Worm (Caenorhabditis elegans) whole organism, young adult: Measurements from ENCODE around the gene cpi-2.

Experiments
- B0035.1 ChIP-seq: sonication (generic microtip); optimal IDR thresholded peaks from 2 replicates; lab custom pipeline; 2016; ENCODE audit warnings: missing genetic modification characterization, mild to moderate bottlenecking, missing compliant biosample characterization, missing genotype, missing genetic modification reagents
- F22D6.2 ChIP-seq: sonication (generic microtip); optimal IDR thresholded peaks from 2 replicates; lab custom pipeline; 2016; ENCODE audit warnings: mild to moderate bottlenecking, missing genetic modification characterization, missing compliant biosample characterization
- F33H1.4 ChIP-seq: fragments of 200-800 bp; sonication (Bioruptor generic); IDR thresholded peaks from 2 replicates; pipeline ENCODE4 v1.3.6; 2022; ENCODE audit warnings: missing genetic modification reagents, missing genetic modification characterization, missing compliant biosample characterization
- Y53F4B.3 ChIP-seq: fragments of 200-800 bp; sonication (Bioruptor generic); IDR thresholded peaks from 2 replicates; pipeline ENCODE4 v1.3.6; 2022; ENCODE audit warnings: missing genetic modification reagents, missing genetic modification characterization, missing compliant biosample characterization
- Y53G8AR.9 ChIP-seq: fragments of 200-800 bp; sonication (Bioruptor generic); conservative IDR thresholded peaks from 2 replicates; pipeline ENCODE4 v1.3.6; 2022; ENCODE audit warnings: missing genetic modification reagents, missing genetic modification characterization, missing compliant biosample characterization
- Y67H2A.10 ChIP-seq: fragments of 200-800 bp; sonication (Bioruptor generic); conservative IDR thresholded peaks from 2 replicates; pipeline ENCODE4 v1.3.6; 2022; ENCODE audit warnings: missing genetic modification reagents, missing genetic modification characterization, missing compliant biosample characterization
- Y95B8A.8 ChIP-seq: fragments of 200-800 bp; sonication (Bioruptor generic); IDR thresholded peaks from 2 replicates; pipeline ENCODE4 v1.3.6; 2022; ENCODE audit warnings: missing genetic modification reagents, missing genetic modification characterization, missing compliant biosample characterization
- ama-1 ChIP-seq, 3 experiments: fragments of 150-350 bp in 1 of 3; sonication (generic microtip) in 2 of 3; optimal IDR thresholded peaks; 2 replicates each; lab custom pipeline; 2014 to 2018; ENCODE audit warnings: missing biosample characterization in 2 of 3, missing genetic modification characterization in 2 of 3, missing genetic modification reagents in 2 of 3
- aptf-2 ChIP-seq: fragments of 200-800 bp; sonication (Bioruptor generic); conservative IDR thresholded peaks from 2 replicates; pipeline ENCODE4 v1.3.6; 2022; ENCODE audit warnings: missing genetic modification reagents, missing genetic modification characterization, missing compliant biosample characterization
- aptf-3 ChIP-seq: fragments of 200-800 bp; sonication (Bioruptor generic); IDR thresholded peaks from 2 replicates; pipeline ENCODE4 v1.3.6; 2022; ENCODE audit warnings: missing genetic modification characterization, missing compliant biosample characterization
- attf-5 ChIP-seq: fragments of 200-800 bp; sonication (Bioruptor generic); optimal IDR thresholded peaks from 2 replicates; lab custom pipeline; 2018; ENCODE audit warnings: mild to moderate bottlenecking, missing genetic modification characterization, missing compliant biosample characterization
- attf-6 ChIP-seq: fragments of 200-800 bp; sonication (Bioruptor generic); IDR thresholded peaks from 2 replicates; pipeline ENCODE4 v1.3.6; 2022; ENCODE audit warnings: missing genetic modification reagents, missing genetic modification characterization, missing compliant biosample characterization
- bed-2 ChIP-seq: fragments of 200-800 bp; sonication (Bioruptor generic); IDR thresholded peaks from 2 replicates; pipeline ENCODE4 v1.3.6; 2022; ENCODE audit warnings: missing genetic modification reagents, missing genetic modification characterization, missing compliant biosample characterization
- ceh-100 ChIP-seq: fragments of 200-800 bp; sonication (Bioruptor generic); IDR thresholded peaks from 2 replicates; pipeline ENCODE4 v1.3.6; 2022; ENCODE audit warnings: missing genetic modification reagents, missing genetic modification characterization, missing compliant biosample characterization
- ceh-58 ChIP-seq: fragments of 200-800 bp; sonication (Bioruptor generic); IDR thresholded peaks from 2 replicates; pipeline ENCODE4 v1.3.6; 2022; ENCODE audit warnings: missing genetic modification characterization, missing compliant biosample characterization
- dpl-1 ChIP-seq: fragments of 150-350 bp; optimal IDR thresholded peaks from 2 replicates; lab custom pipeline; 2014; ENCODE audit warnings: missing biosample characterization, missing genetic modification reagents, missing genetic modification characterization
- egl-44 ChIP-seq: fragments of 200-800 bp; sonication (Bioruptor generic); IDR thresholded peaks from 2 replicates; pipeline ENCODE4 v1.3.6; 2022; ENCODE audit warnings: missing genetic modification reagents, missing genetic modification characterization, missing compliant biosample characterization
- gei-17 ChIP-seq: fragments of 200-800 bp; sonication (Bioruptor generic); optimal IDR thresholded peaks from 2 replicates; lab custom pipeline; 2018; ENCODE audit warnings: mild to moderate bottlenecking, missing genetic modification characterization, missing compliant biosample characterization
- him-1 ChIP-seq: sonication (generic microtip); optimal IDR thresholded peaks from 2 replicates; lab custom pipeline; 2016; ENCODE audit warnings: missing genotype, missing genetic modification reagents, missing genetic modification characterization, missing compliant biosample characterization
- hlh-12 ChIP-seq: sonication (generic microtip); optimal IDR thresholded peaks from 2 replicates; lab custom pipeline; 2016; ENCODE audit warnings: missing genetic modification characterization, missing compliant biosample characterization
- hmg-1.2 ChIP-seq: fragments of 200-800 bp; sonication (Bioruptor generic); IDR thresholded peaks from 2 replicates; pipeline ENCODE4 v1.3.6; 2022; ENCODE audit warnings: missing genetic modification reagents, missing genetic modification characterization, missing compliant biosample characterization
- lag-1 ChIP-seq: fragments of 200-800 bp; sonication (Bioruptor generic); IDR thresholded peaks from 2 replicates; pipeline ENCODE4 v1.3.6; 2022; ENCODE audit warnings: missing genetic modification reagents, missing genetic modification characterization, missing compliant biosample characterization
- lin-26 ChIP-seq: fragments of 200-800 bp; sonication (Bioruptor generic); IDR thresholded peaks from 2 replicates; pipeline ENCODE4 v1.3.6; 2022; ENCODE audit warnings: missing genetic modification reagents, missing genetic modification characterization, missing compliant biosample characterization
- madf-6 ChIP-seq: fragments of 200-800 bp; sonication (Bioruptor generic); IDR thresholded peaks from 2 replicates; pipeline ENCODE4 v1.3.6; 2022; ENCODE audit warnings: missing genetic modification reagents, missing genetic modification characterization, missing compliant biosample characterization
- nhr-80 ChIP-seq: sonication (generic microtip); optimal IDR thresholded peaks from 2 replicates; lab custom pipeline; 2016; ENCODE audit warnings: missing genetic modification characterization, missing compliant biosample characterization
- nhr-90 ChIP-seq: sonication (generic microtip); optimal IDR thresholded peaks from 2 replicates; lab custom pipeline; 2016; ENCODE audit warnings: missing genotype, mild to moderate bottlenecking, missing genetic modification characterization, missing compliant biosample characterization
- pbrm-1 ChIP-seq: fragments of 200-800 bp; sonication (Bioruptor generic); IDR thresholded peaks from 2 replicates; pipeline ENCODE4 v1.3.6; 2022; ENCODE audit warnings: missing genetic modification reagents, missing genetic modification characterization, missing compliant biosample characterization
- somi-1 ChIP-seq: fragments of 200-800 bp; sonication (Bioruptor generic); optimal IDR thresholded peaks from 2 replicates; lab custom pipeline; 2018; ENCODE audit warnings: mild to moderate bottlenecking, missing genetic modification characterization, missing compliant biosample characterization
- tbp1 ChIP-seq: fragments of 200-800 bp; sonication (Bioruptor generic); optimal IDR thresholded peaks from 2 replicates; lab custom pipeline; 2018; ENCODE audit warnings: mild to moderate bottlenecking, missing genetic modification characterization, missing compliant biosample characterization
- zfh-2 ChIP-seq: fragments of 200-800 bp; sonication (Bioruptor generic); conservative IDR thresholded peaks from 2 replicates; pipeline ENCODE4 v1.3.6; 2022; ENCODE audit warnings: missing genetic modification reagents, missing genetic modification characterization, missing compliant biosample characterization
- ztf-18 ChIP-seq: sonication (generic microtip); optimal IDR thresholded peaks from 2 replicates; lab custom pipeline; 2016; ENCODE audit warnings: missing genotype, mild to moderate bottlenecking, missing genetic modification characterization, missing compliant biosample characterization
- ztf-22 ChIP-seq: fragments of 200-800 bp; sonication (Bioruptor generic); optimal IDR thresholded peaks from 2 replicates; lab custom pipeline; 2018; ENCODE audit warnings: mild to moderate bottlenecking, missing genetic modification characterization, moderate library complexity, missing compliant biosample characterization
- ztf-6 ChIP-seq: fragments of 200-800 bp; sonication (Bioruptor generic); IDR thresholded peaks from 2 replicates; pipeline ENCODE4 v1.3.6; 2022; ENCODE audit warnings: missing genetic modification reagents, missing genetic modification characterization, missing compliant biosample characterization

The cpi-2 gene

DNA sequence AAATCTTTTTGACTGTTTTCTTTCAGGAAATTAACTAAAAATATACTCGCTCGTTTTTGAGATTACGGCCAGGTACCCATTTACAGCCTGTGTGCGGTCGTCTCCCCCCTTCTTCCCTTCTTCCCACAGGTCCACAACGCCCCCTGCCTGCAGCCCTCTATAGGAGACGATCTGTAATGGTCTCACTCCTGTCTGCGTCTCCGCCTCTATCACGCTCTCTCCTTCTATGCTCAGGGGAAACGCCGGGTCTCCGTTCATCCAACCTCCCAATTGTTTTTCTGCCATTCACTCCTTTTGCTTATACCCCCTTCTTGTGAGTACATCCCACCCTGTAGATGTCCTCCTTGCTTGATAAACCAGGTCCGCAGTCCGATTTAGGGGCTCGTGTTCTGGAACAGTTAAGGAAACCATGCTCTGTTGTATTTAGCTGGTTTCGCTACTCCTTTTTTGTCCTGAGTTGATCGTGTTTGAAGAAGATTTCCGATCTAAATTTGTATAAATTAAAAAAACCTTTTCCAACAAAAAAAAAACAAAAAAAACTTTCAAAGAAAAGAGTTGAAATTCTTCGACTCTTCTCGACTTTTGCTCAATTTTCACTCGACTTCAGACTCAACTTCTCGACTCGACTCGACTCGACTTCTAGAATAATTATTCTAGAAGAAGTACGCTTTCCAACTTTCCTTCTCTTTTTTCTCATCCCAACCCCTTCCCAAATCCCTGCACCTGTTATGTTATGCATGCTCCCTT is 5.3 kb upstream of the cpi-2 start, which contains the start of gene F29G9.1:
TSS of gene F29G9.1 (plus strand) at position 697 of the 747 bp plus-strand sequence.
- TF ChIP-seq aptf-2 (GFP tag; lab: Robert Waterston, UW) (peak; percentile 97), hmg-1.2 (peak; percentile 74), lin-26 (GFP tag; lab: Robert Waterston, UW) (0 out of 2 replicates have a peak, but pooled peaks have one; percentile 20), aptf-3 (GFP tag; lab: Robert Waterston, UW) (0 out of 2 replicates have a peak, but pooled peaks have one; percentile 25), zfh-2 (GFP tag; lab: Robert Waterston, UW) (0 out of 2 replicates have a peak, but pooled peaks have one; percentile 28)

DNA sequence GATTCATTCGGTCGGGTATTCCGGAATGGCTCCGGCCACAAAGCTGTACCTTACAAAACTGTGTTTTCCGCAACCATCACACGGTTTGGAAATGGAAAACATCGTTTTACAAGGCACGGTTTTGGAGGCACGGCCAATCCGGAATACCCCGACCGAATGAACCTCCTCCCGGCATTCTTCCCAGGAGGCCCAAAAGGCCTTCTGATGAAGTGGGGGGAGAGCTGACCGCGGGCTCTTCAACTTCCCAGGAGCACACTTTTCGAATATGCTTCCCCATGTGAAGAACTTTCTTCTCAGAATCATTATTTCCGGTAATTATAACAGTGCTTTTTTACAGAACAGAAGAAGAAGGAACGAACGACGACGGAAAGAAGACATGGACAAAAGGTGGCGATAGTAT is 4.0 kb upstream of the cpi-2 start:
- TF ChIP-seq aptf-3 (GFP tag; lab: Robert Waterston, UW) (peak; percentile 52; the same call in 1 of the 2 replicates), aptf-2 (GFP tag; lab: Robert Waterston, UW) (peak; percentile 82)

DNA sequence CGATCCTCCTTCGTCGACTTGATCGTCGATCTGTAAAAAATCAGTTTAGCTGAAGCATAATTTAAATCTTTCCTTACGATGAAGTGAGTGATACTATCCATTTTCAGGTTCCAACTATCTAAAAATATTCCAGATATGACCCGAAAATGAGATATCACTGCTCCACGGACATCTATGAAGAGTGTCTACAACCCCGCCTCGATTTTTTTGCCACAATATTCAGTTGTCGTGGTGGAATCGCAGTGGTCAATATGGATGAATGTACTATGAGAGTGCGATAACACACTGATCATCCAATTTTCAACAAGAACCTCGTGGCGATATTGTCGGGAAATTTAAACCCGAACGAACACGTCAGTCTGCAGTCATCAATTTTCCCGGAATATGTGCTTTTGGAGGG is 2.5 kb upstream of the cpi-2 start, which contains the start of gene R01B10.2:
TSS of gene R01B10.2 (minus strand) at position 101 of the 400 bp plus-strand sequence.
- TF ChIP-seq ceh-100 (GFP tag; lab: Robert Waterston, UW) (no peak), ama-1 (optimal IDR thresholded peaks at IDR 0.05; lab: Kevin White, UChicago) (no peak), ama-1 (GFP tag; optimal IDR thresholded peaks at IDR 0.05; lab: Kevin White, UChicago) (no peak), ztf-22 (GFP tag; lab: Kevin White, UChicago) (no peak), attf-5 (GFP tag; lab: Kevin White, UChicago) (no peak), tbp1 (GFP tag; lab: Kevin White, UChicago) (no peak), F22D6.2 (tag; lab: Kevin White, UChicago) (no peak), pbrm-1 (GFP tag; lab: Robert Waterston, UW) (no peak), hlh-12 (no peak), gei-17 (GFP tag; lab: Kevin White, UChicago) (no peak), ceh-58 (GFP tag; lab: Robert Waterston, UW) (no peak), ztf-6 (GFP tag; lab: Robert Waterston, UW) (no peak), Y53F4B.3 (no peak), egl-44 (no peak), B0035.1 (tag; lab: Kevin White, UChicago) (no peak), ztf-18 (tag; lab: Kevin White, UChicago) (no peak), him-1 (tag; lab: Kevin White, UChicago) (no peak), Y95B8A.8 (GFP tag; lab: Robert Waterston, UW) (no peak)
- TF ChIP-seq, all 124 proteins: peak for 0

DNA sequence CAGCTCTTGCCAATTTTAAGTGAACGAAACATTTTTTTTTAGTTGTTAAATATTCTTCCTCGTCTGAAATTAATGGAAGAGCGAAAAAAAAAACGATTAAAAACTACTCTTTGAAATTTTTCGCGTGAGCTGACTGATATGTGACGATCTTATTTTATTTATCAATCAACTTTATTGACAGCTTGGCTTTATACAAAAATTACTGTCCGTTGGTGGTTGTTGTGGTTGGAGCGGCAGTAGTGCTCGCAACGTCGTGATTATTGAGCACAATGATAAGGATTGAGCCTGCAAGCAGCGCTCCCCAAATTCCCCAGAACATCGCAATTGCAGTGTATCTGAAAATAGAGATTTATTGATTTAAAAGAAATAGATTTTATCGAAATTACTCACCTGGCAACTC is 586 bp downstream of the cpi-2 start:
- TF ChIP-seq lag-1 (GFP tag; lab: Robert Waterston, UW) (no peak), Y67H2A.10 (no peak), nhr-80 (tag; lab: Kevin White, UChicago) (peak; percentile 36), F33H1.4 (no peak)

DNA sequence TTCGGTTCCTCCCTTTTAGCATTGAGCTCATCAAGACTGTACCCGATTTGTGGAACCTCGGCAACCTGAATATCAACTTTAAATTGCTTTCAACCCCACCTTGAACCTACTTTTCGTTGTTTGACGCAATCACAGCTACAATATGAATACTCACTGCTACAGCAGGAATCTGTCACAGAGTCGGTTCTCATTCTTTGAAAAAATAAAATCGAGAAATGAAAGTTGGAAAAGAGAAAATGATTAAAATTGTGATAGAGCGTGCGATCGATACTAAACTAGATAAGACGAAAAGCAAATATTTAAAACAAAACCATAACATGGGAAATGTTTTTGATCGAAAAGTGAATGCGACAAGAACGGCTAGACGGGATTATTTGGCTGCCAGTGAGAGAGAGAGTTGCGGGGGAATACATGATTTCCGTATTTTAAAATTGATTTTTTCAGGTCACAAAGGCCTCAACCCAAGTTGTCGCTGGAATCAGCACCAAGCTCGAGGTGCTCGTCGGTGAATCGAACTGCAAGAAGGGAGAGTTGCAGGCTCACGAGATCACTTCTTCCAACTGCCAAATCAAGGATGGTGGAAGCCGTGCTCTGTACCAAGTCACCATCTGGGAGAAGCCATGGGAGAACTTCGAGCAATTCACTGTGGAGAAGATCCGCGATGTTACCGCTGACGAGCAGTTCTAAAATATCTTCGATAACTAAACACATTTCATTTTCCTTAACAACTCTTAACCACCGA is 1.2 kb downstream of the cpi-2 start, which contains the start of gene R01B10.3:
TSS of gene R01B10.3 (minus strand) at position 277 of the 742 bp plus-strand sequence.
- TF ChIP-seq madf-6 (GFP tag; lab: Robert Waterston, UW) (no peak; the same call in 1 of the 2 replicates), attf-6 (GFP tag; lab: Robert Waterston, UW) (0 out of 2 replicates have a peak, but pooled peaks have one; percentile 23), bed-2 (GFP tag; lab: Robert Waterston, UW) (0 out of 2 replicates have a peak, but pooled peaks have one; percentile 37), Y95B8A.8 (GFP tag; lab: Robert Waterston, UW) (no peak), somi-1 (GFP tag; lab: Kevin White, UChicago) (peak; percentile 24), Y53G8AR.9 (GFP tag; lab: Robert Waterston, UW) (0 out of 2 replicates have a peak, but pooled peaks have one; percentile 20), egl-44 (peak; percentile 61; the same call in 1 of the 2 replicates), him-1 (tag; lab: Kevin White, UChicago) (no peak), zfh-2 (GFP tag; lab: Robert Waterston, UW) (peak; percentile 52; the same call in 1 of the 2 replicates), nhr-90 (tag; lab: Kevin White, UChicago) (peak; percentile 28), dpl-1 (no peak)
- TF ChIP-seq, all 124 proteins: peak for 7
